Fruit fly (Drosophila melanogaster): Measurements from ENCODE around the gene CG18404.

Gene CG18404

dm6 chr3R:30224577-30224976 lies 28.4 kb upstream of the CG18404 start (continued):
- TF ChIP-seq dysf (GFP tag; IDR thresholded peaks at IDR 0.05) (no peak), run (tag; optimal IDR thresholded peaks at IDR 0.05) (no peak), sima (GFP tag; optimal IDR thresholded peaks at IDR 0.05) (no peak), Atf-2 (GFP tag; optimal IDR thresholded peaks at IDR 0.05) (no peak), CG4707 (GFP tag; optimal IDR thresholded peaks at IDR 0.05) (no peak), Xbp1 (GFP tag; optimal IDR thresholded peaks at IDR 0.05) (no peak), CG7839 (tag; optimal IDR thresholded peaks at IDR 0.05) (peak; percentile 10), Hsf (GFP tag; optimal IDR thresholded peaks at IDR 0.05) (no peak), CG11085 (GFP tag; IDR thresholded peaks at IDR 0.05) (no peak), mirr (GFP tag; optimal IDR thresholded peaks at IDR 0.05) (no peak), fd96Cb (tag; optimal IDR thresholded peaks at IDR 0.05) (no peak), row (GFP tag; IDR thresholded peaks at IDR 0.05) (peak; percentile 54), Dp (GFP tag; optimal IDR thresholded peaks at IDR 0.05) (no peak), CG10274 (GFP tag; optimal IDR thresholded peaks at IDR 0.05) (no peak), CG2678 (tag; optimal IDR thresholded peaks at IDR 0.05) (peak; percentile 39), Neu2 (GFP tag; optimal IDR thresholded peaks at IDR 0.05; ENCODE audit: borderline replicate concordance) (no peak), NC2α (GFP tag; optimal IDR thresholded peaks at IDR 0.05) (no peak), CG10267 (tag; optimal IDR thresholded peaks at IDR 0.05) (no peak), Trl (optimal IDR thresholded peaks at IDR 0.05) (no peak), Trl (GFP tag; optimal IDR thresholded peaks at IDR 0.05) (no peak), CG12391 (tag; optimal IDR thresholded peaks at IDR 0.05) (peak; percentile 26), CG9609 (GFP tag; optimal IDR thresholded peaks at IDR 0.05) (no peak), CG17385 (GFP tag; optimal IDR thresholded peaks at IDR 0.05) (no peak), CG31441 (GFP tag; IDR thresholded peaks at IDR 0.05) (no peak), sd (tag; optimal IDR thresholded peaks at IDR 0.05) (no peak), Nf-YA (GFP tag; IDR thresholded peaks at IDR 0.05) (no peak), seq (GFP tag; IDR thresholded peaks at IDR 0.05) (0 out of 2 replicates have a peak, but pooled peaks have one; percentile 24), br (optimal IDR thresholded peaks at IDR 0.05) (no peak), Dip2 (GFP tag; IDR thresholded peaks at IDR 0.05) (no peak), CG18011 (GFP tag; optimal IDR thresholded peaks at IDR 0.05) (no peak), Pdp1 (GFP tag; optimal IDR thresholded peaks at IDR 0.05) (no peak), Kr (GFP tag; optimal IDR thresholded peaks at IDR 0.05) (no peak), CG12744 (GFP tag; optimal IDR thresholded peaks at IDR 0.05) (no peak), CG14667 (GFP tag; IDR thresholded peaks at IDR 0.05) (no peak), CG7963 (GFP tag; IDR thresholded peaks at IDR 0.05; ENCODE audit: partially characterized antibody) (no peak), CG18599 (GFP tag; optimal IDR thresholded peaks at IDR 0.05) (peak; percentile 44), sc (optimal IDR thresholded peaks at IDR 0.05) (no peak), sc (GFP tag; optimal IDR thresholded peaks at IDR 0.05) (no peak), wek (GFP tag; optimal IDR thresholded peaks at IDR 0.05) (no peak), eve (GFP tag; optimal IDR thresholded peaks at IDR 0.05) (no peak), CG6854 (GFP tag; optimal IDR thresholded peaks at IDR 0.05) (no peak), CG10431 (GFP tag; optimal IDR thresholded peaks at IDR 0.05) (peak; percentile 92), HLH3B (GFP tag; IDR thresholded peaks at IDR 0.05) (no peak), CG10543 (GFP tag; optimal IDR thresholded peaks at IDR 0.05) (no peak), repo (GFP tag; optimal IDR thresholded peaks at IDR 0.05) (no peak), jigr1 (GFP tag; IDR thresholded peaks at IDR 0.05) (no peak), Vsx1 (GFP tag; optimal IDR thresholded peaks at IDR 0.05) (no peak), B-H2 (GFP tag; optimal IDR thresholded peaks at IDR 0.05) (no peak), Dad (GFP tag; optimal IDR thresholded peaks at IDR 0.05) (no peak), h (optimal IDR thresholded peaks at IDR 0.05) (no peak), Hey (tag; optimal IDR thresholded peaks at IDR 0.05) (no peak), Hr51 (GFP tag; optimal IDR thresholded peaks at IDR 0.05) (peak in 1 of 2 experiments; percentile 12), pita (GFP tag; optimal IDR thresholded peaks at IDR 0.05) (no peak)

All from whole organism, embryonic.